Worm (Caenorhabditis elegans) whole organism, young adult: Measurements from ENCODE around the gene Y53F4B.36.

Experiments used
- B0019.2 ChIP-seq: fragments of 200-800 bp; sonication (Bioruptor generic); conservative IDR thresholded peaks from 2 replicates; pipeline ENCODE4 v1.3.6; 2022; ENCODE audit warnings: missing genetic modification reagents, missing genetic modification characterization, missing compliant biosample characterization
- B0035.1 ChIP-seq: sonication (generic microtip); optimal IDR thresholded peaks from 2 replicates; lab custom pipeline; 2016; ENCODE audit warnings: missing genetic modification characterization, mild to moderate bottlenecking, missing compliant biosample characterization, missing genotype, missing genetic modification reagents
- C06A6.2 ChIP-seq: fragments of 200-800 bp; sonication (Bioruptor generic); conservative IDR thresholded peaks from 2 replicates; pipeline ENCODE4 v1.3.6; 2022; ENCODE audit warnings: missing genetic modification characterization, missing compliant biosample characterization
- F49E8.2 ChIP-seq: sonication (generic microtip); optimal IDR thresholded peaks from 3 replicates; lab custom pipeline; 2017; ENCODE audit warnings: missing genetic modification characterization, mild to moderate bottlenecking, missing compliant biosample characterization, antibody characterized with exemption, moderate library complexity; ENCODE audit not compliant: insufficient read depth
- F52B5.7 ChIP-seq: sonication (generic microtip); optimal IDR thresholded peaks from 2 replicates; lab custom pipeline; 2016; ENCODE audit warnings: mild to moderate bottlenecking, missing genetic modification characterization, missing compliant biosample characterization
- F57A8.1 ChIP-seq: fragments of 200-800 bp; sonication (Bioruptor generic); optimal IDR thresholded peaks from 2 replicates; lab custom pipeline; 2018; ENCODE audit warnings: mild to moderate bottlenecking, missing genetic modification characterization, moderate library complexity, missing compliant biosample characterization
- K12H6.12 ChIP-seq: fragments of 200-800 bp; sonication (Bioruptor generic); optimal IDR thresholded peaks from 2 replicates; lab custom pipeline; 2018; ENCODE audit warnings: mild to moderate bottlenecking, missing genetic modification characterization, missing compliant biosample characterization
- Y56A3A.18 ChIP-seq: fragments of 200-800 bp; sonication (Bioruptor generic); IDR thresholded peaks from 2 replicates; pipeline ENCODE4 v1.3.6; 2022; ENCODE audit warnings: missing genetic modification reagents, missing genetic modification characterization, missing compliant biosample characterization
- Y95B8A.8 ChIP-seq: fragments of 200-800 bp; sonication (Bioruptor generic); IDR thresholded peaks from 2 replicates; pipeline ENCODE4 v1.3.6; 2022; ENCODE audit warnings: missing genetic modification reagents, missing genetic modification characterization, missing compliant biosample characterization
- ama-1 ChIP-seq, 3 experiments: fragments of 150-350 bp in 1 of 3; sonication (generic microtip) in 2 of 3; optimal IDR thresholded peaks; 2 replicates each; lab custom pipeline; 2014 to 2018; ENCODE audit warnings: missing biosample characterization in 2 of 3, missing genetic modification characterization in 2 of 3, missing genetic modification reagents in 2 of 3
- aptf-2 ChIP-seq: fragments of 200-800 bp; sonication (Bioruptor generic); conservative IDR thresholded peaks from 2 replicates; pipeline ENCODE4 v1.3.6; 2022; ENCODE audit warnings: missing genetic modification reagents, missing genetic modification characterization, missing compliant biosample characterization
- bed-1 ChIP-seq: fragments of 200-800 bp; sonication (Bioruptor generic); IDR thresholded peaks from 2 replicates; pipeline ENCODE4 v1.3.6; 2022; ENCODE audit warnings: missing genetic modification reagents, missing genetic modification characterization, missing compliant biosample characterization
- bed-2 ChIP-seq: fragments of 200-800 bp; sonication (Bioruptor generic); IDR thresholded peaks from 2 replicates; pipeline ENCODE4 v1.3.6; 2022; ENCODE audit warnings: missing genetic modification reagents, missing genetic modification characterization, missing compliant biosample characterization
- cebp-1 ChIP-seq, 2 experiments: fragments of 200-800 bp in 1 of 2; sonication (Bioruptor generic) in 1 of 2; sonication (generic microtip) in 1 of 2; IDR thresholded peaks in 1 of 2; optimal IDR thresholded peaks in 1 of 2; 2 replicates each; pipeline versions ENCODE4 v1.3.6 to Lab custom; 2017 to 2022; ENCODE audit warnings: missing compliant biosample characterization in 2 of 2, missing genetic modification characterization in 2 of 2, mild to moderate bottlenecking in 1 of 2, missing genetic modification reagents in 1 of 2, moderate library complexity in 1 of 2
- cebp-2 ChIP-seq: fragments of 200-800 bp; sonication (Bioruptor generic); IDR thresholded peaks from 2 replicates; pipeline ENCODE4 v1.3.6; 2022; ENCODE audit warnings: missing genetic modification characterization, missing compliant biosample characterization
- ceh-40 ChIP-seq: fragments of 200-800 bp; sonication (Bioruptor generic); IDR thresholded peaks from 2 replicates; pipeline ENCODE4 v1.3.6; 2022; ENCODE audit warnings: missing genetic modification characterization, missing compliant biosample characterization
- ceh-58 ChIP-seq: fragments of 200-800 bp; sonication (Bioruptor generic); IDR thresholded peaks from 2 replicates; pipeline ENCODE4 v1.3.6; 2022; ENCODE audit warnings: missing genetic modification characterization, missing compliant biosample characterization
- ceh-79 ChIP-seq: sonication (generic microtip); optimal IDR thresholded peaks from 2 replicates; lab custom pipeline; 2017; ENCODE audit warnings: mild to moderate bottlenecking, missing genetic modification characterization, missing compliant biosample characterization
- dox-1 ChIP-seq: fragments of 200-800 bp; sonication (Bioruptor generic); IDR thresholded peaks from 2 replicates; pipeline ENCODE4 v1.3.6; 2022; ENCODE audit warnings: missing genetic modification reagents, missing genetic modification characterization, missing compliant biosample characterization
- dpff-1 ChIP-seq: sonication (generic microtip); optimal IDR thresholded peaks from 2 replicates; lab custom pipeline; 2017; ENCODE audit warnings: mild to moderate bottlenecking, missing genetic modification characterization, missing compliant biosample characterization
- egrh-3 ChIP-seq: fragments of 200-800 bp; sonication (Bioruptor generic); IDR thresholded peaks from 2 replicates; pipeline ENCODE4 v1.3.6; 2022; ENCODE audit warnings: missing genetic modification reagents, missing genetic modification characterization, missing compliant biosample characterization
- ekl-4 ChIP-seq: fragments of 200-800 bp; sonication (Bioruptor generic); IDR thresholded peaks from 2 replicates; pipeline ENCODE4 v1.3.6; 2022; ENCODE audit warnings: missing genetic modification reagents, missing genetic modification characterization, missing compliant biosample characterization
- him-1 ChIP-seq: sonication (generic microtip); optimal IDR thresholded peaks from 2 replicates; lab custom pipeline; 2016; ENCODE audit warnings: missing genotype, missing genetic modification reagents, missing genetic modification characterization, missing compliant biosample characterization
- hmg-1.2 ChIP-seq: fragments of 200-800 bp; sonication (Bioruptor generic); IDR thresholded peaks from 2 replicates; pipeline ENCODE4 v1.3.6; 2022; ENCODE audit warnings: missing genetic modification reagents, missing genetic modification characterization, missing compliant biosample characterization
- hrde-1 ChIP-seq: sonication (generic microtip); optimal IDR thresholded peaks from 2 replicates; lab custom pipeline; 2016; ENCODE audit warnings: missing genetic modification characterization, mild to moderate bottlenecking, missing compliant biosample characterization, moderate library complexity, missing genotype, missing genetic modification reagents, borderline replicate concordance
- let-607 ChIP-seq, 2 experiments: fragments of 200-800 bp in 1 of 2; sonication (Bioruptor generic) in 1 of 2; sonication (generic microtip) in 1 of 2; optimal IDR thresholded peaks; 2 replicates each; lab custom pipeline; 2016 to 2018; ENCODE audit warnings: mild to moderate bottlenecking in 2 of 2, missing compliant biosample characterization in 2 of 2, missing genetic modification characterization in 2 of 2, moderate library complexity in 2 of 2, missing genotype in 1 of 2
- lin-26 ChIP-seq: fragments of 200-800 bp; sonication (Bioruptor generic); IDR thresholded peaks from 2 replicates; pipeline ENCODE4 v1.3.6; 2022; ENCODE audit warnings: missing genetic modification reagents, missing genetic modification characterization, missing compliant biosample characterization
- lin-40 ChIP-seq: sonication (generic microtip); optimal IDR thresholded peaks from 2 replicates; lab custom pipeline; 2016; ENCODE audit warnings: missing genetic modification characterization, mild to moderate bottlenecking, missing compliant biosample characterization, missing genotype, missing genetic modification reagents
- madf-3 ChIP-seq: fragments of 200-800 bp; sonication (Bioruptor generic); IDR thresholded peaks from 2 replicates; pipeline ENCODE4 v1.3.6; 2022; ENCODE audit warnings: missing genetic modification reagents, missing genetic modification characterization, missing compliant biosample characterization
- mcd-1 ChIP-seq: fragments of 200-800 bp; sonication (Bioruptor generic); IDR thresholded peaks from 2 replicates; pipeline ENCODE4 v1.3.6; 2022; ENCODE audit warnings: missing genetic modification reagents, missing genetic modification characterization, missing compliant biosample characterization
- nfya-1 ChIP-seq: sonication (generic microtip); optimal IDR thresholded peaks from 2 replicates; lab custom pipeline; 2017; ENCODE audit warnings: antibody characterized with exemption, missing compliant biosample characterization, missing genetic modification characterization, borderline replicate concordance; ENCODE audit not compliant: insufficient read depth
- nfyb-1 ChIP-seq: fragments of 200-800 bp; sonication (Bioruptor generic); IDR thresholded peaks from 2 replicates; pipeline ENCODE4 v1.3.6; 2022; ENCODE audit warnings: missing genetic modification reagents, missing genetic modification characterization, missing compliant biosample characterization
- nhr-179 ChIP-seq: sonication (generic microtip); optimal IDR thresholded peaks from 2 replicates; lab custom pipeline; 2016; ENCODE audit warnings: mild to moderate bottlenecking, missing genetic modification characterization, missing compliant biosample characterization
- pbrm-1 ChIP-seq: fragments of 200-800 bp; sonication (Bioruptor generic); IDR thresholded peaks from 2 replicates; pipeline ENCODE4 v1.3.6; 2022; ENCODE audit warnings: missing genetic modification reagents, missing genetic modification characterization, missing compliant biosample characterization
- snpc-1.1 ChIP-seq: sonication (generic microtip); optimal IDR thresholded peaks from 2 replicates; lab custom pipeline; 2017; ENCODE audit warnings: missing genetic modification characterization, mild to moderate bottlenecking, missing compliant biosample characterization, antibody characterized with exemption, moderate library complexity, missing genotype, missing genetic modification reagents; ENCODE audit not compliant: insufficient read depth
- snpc-1.3 ChIP-seq: sonication (generic microtip); optimal IDR thresholded peaks from 2 replicates; lab custom pipeline; 2017; ENCODE audit warnings: missing genetic modification characterization, mild to moderate bottlenecking, missing compliant biosample characterization, antibody characterized with exemption, moderate library complexity, missing genotype, missing genetic modification reagents; ENCODE audit not compliant: insufficient read depth
- tlf-1 ChIP-seq: fragments of 200-800 bp; sonication (Bioruptor generic); optimal IDR thresholded peaks from 2 replicates; lab custom pipeline; 2018; ENCODE audit warnings: mild to moderate bottlenecking, missing genetic modification characterization, missing compliant biosample characterization
- ztf-22 ChIP-seq: fragments of 200-800 bp; sonication (Bioruptor generic); optimal IDR thresholded peaks from 2 replicates; lab custom pipeline; 2018; ENCODE audit warnings: mild to moderate bottlenecking, missing genetic modification characterization, moderate library complexity, missing compliant biosample characterization
- ztf-25 ChIP-seq: fragments of 200-800 bp; sonication (Bioruptor generic); IDR thresholded peaks from 2 replicates; pipeline ENCODE4 v1.3.6; 2022; ENCODE audit warnings: missing genetic modification reagents, missing genetic modification characterization, missing compliant biosample characterization
- ztf-26 ChIP-seq: sonication (generic microtip); optimal IDR thresholded peaks from 2 replicates; lab custom pipeline; 2017; ENCODE audit warnings: missing genetic modification characterization, missing compliant biosample characterization
- ztf-3 ChIP-seq: fragments of 200-800 bp; sonication (Bioruptor generic); optimal IDR thresholded peaks from 2 replicates; lab custom pipeline; 2018; ENCODE audit warnings: mild to moderate bottlenecking, missing genetic modification characterization, missing compliant biosample characterization

Y53F4B.36 gene

ce11 chrII:15193961-15194360 lies 18.2 kb downstream of the Y53F4B.36 start (continued):
- TF ChIP-seq snpc-1.1 (tag; lab: Kevin White, UChicago) (no peak), ztf-25 (GFP tag; lab: Robert Waterston, UW) (no peak), lin-40 (tag; lab: Kevin White, UChicago) (no peak), mcd-1 (GFP tag; lab: Robert Waterston, UW) (peak; percentile 5; the same call in 1 of the 2 replicates), K12H6.12 (tag; lab: Kevin White, UChicago) (peak; percentile 32), F57A8.1 (GFP tag; lab: Kevin White, UChicago) (no peak), ceh-40 (GFP tag; lab: Robert Waterston, UW) (no peak), F52B5.7 (no peak), nfyb-1 (GFP tag; lab: Robert Waterston, UW) (no peak), ama-1 (optimal IDR thresholded peaks at IDR 0.05; lab: Kevin White, UChicago) (no peak), ama-1 (GFP tag; optimal IDR thresholded peaks at IDR 0.05; lab: Kevin White, UChicago) (no peak), egrh-3 (peak; percentile 32; the same call in 1 of the 2 replicates), Y56A3A.18 (no peak), ztf-3 (GFP tag; lab: Kevin White, UChicago) (no peak), pbrm-1 (GFP tag; lab: Robert Waterston, UW) (no peak), tlf-1 (no peak), nfya-1 (no peak), bed-2 (GFP tag; lab: Robert Waterston, UW) (no peak), B0035.1 (tag; lab: Kevin White, UChicago) (no peak), dox-1 (GFP tag; lab: Robert Waterston, UW) (peak; percentile 37; the same call in 1 of the 2 replicates), ceh-79 (no peak), madf-3 (GFP tag; lab: Robert Waterston, UW) (no peak), bed-1 (GFP tag; lab: Robert Waterston, UW) (no peak), lin-26 (GFP tag; lab: Robert Waterston, UW) (no peak), snpc-1.3 (tag; lab: Kevin White, UChicago) (no peak), him-1 (tag; lab: Kevin White, UChicago) (no peak), B0019.2 (no peak), ceh-58 (GFP tag; lab: Robert Waterston, UW) (no peak), cebp-2 (GFP tag; lab: Robert Waterston, UW) (no peak), cebp-1 (GFP tag; IDR thresholded peaks at IDR 0.05; lab: Robert Waterston, UW) (no peak), cebp-1 (tag; optimal IDR thresholded peaks at IDR 0.05; lab: Kevin White, UChicago) (peak; percentile 46), F49E8.2 (tag; lab: Kevin White, UChicago) (no peak), let-607 (tag; optimal IDR thresholded peaks at IDR 0.05; lab: Kevin White, UChicago) (no peak), nhr-179 (tag; lab: Kevin White, UChicago) (no peak), C06A6.2 (GFP tag; lab: Robert Waterston, UW) (no peak), hrde-1 (tag; lab: Kevin White, UChicago) (no peak), ztf-22 (peak; percentile 26), hmg-1.2 (GFP tag; lab: Robert Waterston, UW) (peak; percentile 27; the same call in 1 of the 2 replicates), Y95B8A.8 (GFP tag; lab: Robert Waterston, UW) (no peak), ekl-4 (GFP tag; lab: Robert Waterston, UW) (no peak), dpff-1 (tag; lab: Kevin White, UChicago) (no peak), ztf-26 (tag; lab: Kevin White, UChicago) (no peak), aptf-2 (GFP tag; lab: Robert Waterston, UW) (no peak)
